Worm (Caenorhabditis elegans) whole organism, late embryonic: ENCODE results near the gene E02H1.5.

Source experiments
- C08G9.2 ChIP-seq: sonication (generic microtip); optimal IDR thresholded peaks from 2 replicates; lab custom pipeline; 2016; ENCODE audit warnings: mild to moderate bottlenecking, missing genetic modification characterization, moderate library complexity, missing compliant biosample characterization
- T23F11.4 ChIP-seq: fragments of 200-800 bp; sonication (Bioruptor generic); optimal IDR thresholded peaks from 2 replicates; lab custom pipeline; 2018; ENCODE audit warnings: mild to moderate bottlenecking, missing genetic modification characterization, missing compliant biosample characterization
- ceh-19 ChIP-seq: fragments of 200-800 bp; sonication (Bioruptor generic); optimal IDR thresholded peaks from 2 replicates; lab custom pipeline; 2018; ENCODE audit warnings: mild to moderate bottlenecking, missing genetic modification characterization, missing compliant biosample characterization
- ceh-22 ChIP-seq: sonication (generic microtip); optimal IDR thresholded peaks from 2 replicates; lab custom pipeline; 2017; ENCODE audit warnings: missing biosample characterization, missing genetic modification characterization
- ceh-24 ChIP-seq: sonication (generic microtip); optimal IDR thresholded peaks from 2 replicates; lab custom pipeline; 2016; ENCODE audit warnings: mild to moderate bottlenecking, missing genetic modification characterization, missing compliant biosample characterization
- ceh-34 ChIP-seq: sonication (generic microtip); optimal IDR thresholded peaks from 2 replicates; lab custom pipeline; 2016; ENCODE audit warnings: mild to moderate bottlenecking, missing genetic modification characterization, missing compliant biosample characterization
- ceh-9 ChIP-seq: sonication (generic microtip); optimal IDR thresholded peaks from 2 replicates; lab custom pipeline; 2016; ENCODE audit warnings: mild to moderate bottlenecking, missing genetic modification characterization, inconsistent platforms, missing compliant biosample characterization
- dmd-4 ChIP-seq: sonication (generic microtip); optimal IDR thresholded peaks from 2 replicates; lab custom pipeline; 2016; ENCODE audit warnings: borderline replicate concordance, missing genetic modification characterization, missing compliant biosample characterization
- dve-1 ChIP-seq: sonication (generic microtip); optimal IDR thresholded peaks from 2 replicates; lab custom pipeline; 2017; ENCODE audit warnings: antibody characterized with exemption, mild to moderate bottlenecking, missing genetic modification characterization, missing compliant biosample characterization
- elt-2 ChIP-seq: sonication (generic microtip); optimal IDR thresholded peaks from 2 replicates; lab custom pipeline; 2016; ENCODE audit warnings: missing genetic modification reagents, missing genetic modification characterization, missing compliant biosample characterization
- elt-4 ChIP-seq: sonication (generic microtip); optimal IDR thresholded peaks from 2 replicates; lab custom pipeline; 2016; ENCODE audit warnings: missing genetic modification characterization, missing compliant biosample characterization
- ets-4 ChIP-seq: sonication (generic microtip); optimal IDR thresholded peaks from 2 replicates; lab custom pipeline; 2016; ENCODE audit warnings: missing genetic modification characterization, missing compliant biosample characterization
- fkh-10 ChIP-seq: fragments of 150-350 bp; optimal IDR thresholded peaks from 2 replicates; lab custom pipeline; 2014; ENCODE audit warnings: missing biosample characterization, missing genetic modification reagents, missing genetic modification characterization
- fkh-6 ChIP-seq: sonication (generic microtip); optimal IDR thresholded peaks from 2 replicates; lab custom pipeline; 2016; ENCODE audit warnings: missing genetic modification characterization, missing compliant biosample characterization
- hlh-8 ChIP-seq: sonication (generic microtip); optimal IDR thresholded peaks from 2 replicates; lab custom pipeline; 2016; ENCODE audit warnings: missing genotype, missing genetic modification characterization, missing compliant biosample characterization
- lim-6 ChIP-seq: sonication (generic microtip); optimal IDR thresholded peaks from 2 replicates; lab custom pipeline; 2016; ENCODE audit warnings: missing genetic modification characterization, missing compliant biosample characterization
- lin-11 ChIP-seq: fragments of 200-800 bp; sonication (Bioruptor generic); optimal IDR thresholded peaks from 2 replicates; lab custom pipeline; 2018; ENCODE audit warnings: mild to moderate bottlenecking, missing genetic modification characterization, missing compliant biosample characterization
- madf-2 ChIP-seq: sonication (generic microtip); optimal IDR thresholded peaks from 2 replicates; lab custom pipeline; 2017; ENCODE audit warnings: missing genetic modification characterization, missing compliant biosample characterization
- mec-3 ChIP-seq: sonication (generic microtip); optimal IDR thresholded peaks from 2 replicates; lab custom pipeline; 2016; ENCODE audit warnings: borderline replicate concordance, missing genetic modification characterization, missing compliant biosample characterization
- nhr-11 ChIP-seq: fragments of 150-350 bp; optimal IDR thresholded peaks from 2 replicates; lab custom pipeline; 2014; ENCODE audit warnings: missing biosample characterization, missing genetic modification characterization
- nhr-232 ChIP-seq: sonication (generic microtip); optimal IDR thresholded peaks from 2 replicates; lab custom pipeline; 2016; ENCODE audit warnings: missing genetic modification characterization, missing compliant biosample characterization
- npax-4 ChIP-seq: sonication (generic microtip); optimal IDR thresholded peaks from 2 replicates; lab custom pipeline; 2016; ENCODE audit warnings: missing genetic modification characterization, missing compliant biosample characterization
- pag-3 ChIP-seq: sonication (generic microtip); optimal IDR thresholded peaks from 2 replicates; lab custom pipeline; 2016; ENCODE audit warnings: missing compliant biosample characterization, missing genetic modification characterization, borderline replicate concordance
- ref-2 ChIP-seq: sonication (generic microtip); optimal IDR thresholded peaks from 2 replicates; lab custom pipeline; 2016; ENCODE audit warnings: missing genetic modification characterization, missing compliant biosample characterization
- sox-4 ChIP-seq: sonication (generic microtip); optimal IDR thresholded peaks from 2 replicates; lab custom pipeline; 2017; ENCODE audit warnings: mild to moderate bottlenecking, missing genetic modification characterization, inconsistent platforms, missing compliant biosample characterization
- syd-9 ChIP-seq: sonication (generic microtip); optimal IDR thresholded peaks from 2 replicates; lab custom pipeline; 2016; ENCODE audit warnings: mild to moderate bottlenecking, missing genetic modification characterization, moderate library complexity, missing compliant biosample characterization
- tbx-2 ChIP-seq: sonication (generic microtip); optimal IDR thresholded peaks from 2 replicates; lab custom pipeline; 2016; ENCODE audit warnings: missing genetic modification characterization, missing compliant biosample characterization
- tbx-7 ChIP-seq: sonication (generic microtip); optimal IDR thresholded peaks from 2 replicates; lab custom pipeline; 2016; ENCODE audit warnings: missing genotype, missing genetic modification characterization, missing compliant biosample characterization
- ttx-3 ChIP-seq: sonication (generic microtip); optimal IDR thresholded peaks from 2 replicates; lab custom pipeline; 2016; ENCODE audit warnings: missing genetic modification reagents, missing genetic modification characterization, missing compliant biosample characterization
- unc-3 ChIP-seq, 2 experiments: fragments of 200-800 bp in 1 of 2; sonication (Bioruptor generic) in 1 of 2; sonication (generic microtip) in 1 of 2; conservative IDR thresholded peaks in 1 of 2; optimal IDR thresholded peaks in 1 of 2; 2 replicates each; pipeline versions ENCODE4 v1.3.6 to Lab custom; 2016 to 2022; ENCODE audit warnings: missing compliant biosample characterization in 2 of 2, missing genetic modification characterization in 2 of 2, missing genetic modification reagents in 1 of 2
- unc-42 ChIP-seq: sonication (generic microtip); optimal IDR thresholded peaks from 2 replicates; lab custom pipeline; 2016; ENCODE audit warnings: missing genotype, missing genetic modification characterization, missing compliant biosample characterization
- unc-86 ChIP-seq: sonication (generic microtip); optimal IDR thresholded peaks from 2 replicates; lab custom pipeline; 2016; ENCODE audit warnings: missing genetic modification characterization, missing compliant biosample characterization
- zip-5 ChIP-seq: sonication (generic microtip); optimal IDR thresholded peaks from 2 replicates; lab custom pipeline; 2016; ENCODE audit warnings: missing genetic modification characterization, missing compliant biosample characterization
- ztf-16 ChIP-seq: sonication (generic microtip); optimal IDR thresholded peaks from 2 replicates; lab custom pipeline; 2017; ENCODE audit warnings: missing genetic modification characterization, missing compliant biosample characterization

Gene E02H1.5

DNA sequence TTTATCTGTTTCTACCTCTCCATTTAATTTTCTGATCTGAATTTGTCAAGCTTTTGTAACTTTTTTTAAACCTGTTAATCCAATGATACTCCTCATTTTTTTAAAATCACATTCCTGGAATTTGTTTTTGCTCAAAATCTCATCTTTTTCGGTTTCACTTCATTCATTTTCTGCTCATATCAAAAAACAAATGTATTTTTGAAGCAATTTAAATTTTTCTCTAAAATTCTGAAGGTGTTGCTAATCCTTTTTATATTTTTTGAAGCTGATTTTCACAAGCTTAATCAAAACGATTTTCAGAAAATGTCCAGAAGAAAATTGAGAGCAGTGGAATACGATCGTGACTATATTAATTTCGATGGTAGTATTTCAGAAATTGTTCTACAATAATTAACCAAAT is at the start of gene E02H1.5:
Gene E02H1.5 (plus strand): TSS at position 301 of the 400 bp plus-strand sequence.
- TF ChIP-seq ceh-9 (tag; lab: Kevin White, UChicago) (no peak), lim-6 (tag; lab: Kevin White, UChicago) (no peak), hlh-8 (tag; lab: Kevin White, UChicago) (no peak), dmd-4 (tag; lab: Kevin White, UChicago) (no peak), ceh-24 (tag; lab: Kevin White, UChicago) (no peak), madf-2 (no peak), zip-5 (tag; lab: Kevin White, UChicago) (no peak)

DNA sequence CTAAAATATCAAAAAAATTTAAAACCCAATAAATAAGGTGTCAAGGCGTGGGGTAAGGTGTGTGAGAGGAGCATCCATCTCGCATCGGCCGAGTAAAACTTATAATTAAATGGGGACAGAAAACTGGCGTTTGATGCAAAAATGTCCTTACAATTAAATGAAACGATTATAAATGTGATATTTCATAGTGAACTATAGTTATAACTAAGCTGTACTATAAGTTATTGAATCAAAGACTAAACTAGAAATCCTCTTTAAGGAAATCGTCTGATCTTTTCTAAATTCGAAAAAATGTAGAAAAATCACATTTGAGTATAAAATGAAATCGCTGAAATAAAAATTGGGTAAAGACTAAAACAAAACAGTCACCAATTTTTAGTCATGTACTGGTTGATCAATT is 44.3 kb upstream of the E02H1.5 start, which contains the start of gene sra-6:
Gene sra-6 (minus strand): TSS at position 101 of the 400 bp plus-strand sequence.
- no peak for TF ChIP-seq dve-1 (tag; lab: Kevin White, UChicago)
- no peak for TF ChIP-seq C08G9.2 (tag; lab: Kevin White, UChicago)
- no peak for TF ChIP-seq lin-11 (tag; lab: Kevin White, UChicago)
- no peak for TF ChIP-seq fkh-10 (GFP tag; lab: Kevin White, UChicago)
- no peak for TF ChIP-seq ceh-34 (tag; lab: Kevin White, UChicago)
- TF ChIP-seq nhr-11 = no peak
- TF ChIP-seq mec-3 (tag; lab: Kevin White, UChicago) = no peak
- no peak for TF ChIP-seq fkh-6
- no peak for TF ChIP-seq ceh-24 (tag; lab: Kevin White, UChicago)
- TF ChIP-seq ref-2 = no peak
- no peak for TF ChIP-seq ztf-16 (tag; lab: Kevin White, UChicago)
- no peak for TF ChIP-seq ets-4 (tag; lab: Kevin White, UChicago)

DNA sequence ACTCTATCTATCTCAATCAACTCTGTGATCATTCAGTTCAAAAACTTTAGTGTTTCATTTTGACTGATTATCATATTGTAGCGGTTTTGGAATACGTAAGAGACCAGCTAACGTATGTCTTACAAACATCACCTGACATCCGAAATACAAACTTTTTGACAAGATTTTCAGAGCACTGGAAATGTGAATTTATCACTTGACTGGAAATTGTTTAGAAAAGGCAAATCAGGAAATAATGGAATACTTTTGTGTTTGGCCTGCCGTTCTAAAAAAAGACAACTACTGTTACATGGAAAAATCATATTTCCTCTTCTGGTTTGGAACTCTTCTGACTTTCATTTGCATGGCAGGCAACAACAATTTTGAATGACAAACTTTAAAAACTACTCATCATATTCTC is 43.5 kb upstream of the E02H1.5 start, which contains the start of gene F35H8.12:
Gene F35H8.12 (plus strand): TSS at position 301 of the 400 bp plus-strand sequence.
- TF ChIP-seq ceh-24 (tag; lab: Kevin White, UChicago) (no peak), nhr-11 (no peak), unc-86 (tag; lab: Kevin White, UChicago) (no peak), ceh-19 (GFP tag; lab: Kevin White, UChicago) (no peak), syd-9 (tag; lab: Kevin White, UChicago) (no peak), fkh-6 (no peak), ceh-22 (tag; lab: Kevin White, UChicago) (no peak), tbx-7 (tag; lab: Kevin White, UChicago) (no peak), unc-3 (GFP tag; conservative IDR thresholded peaks at IDR 0.05; lab: Robert Waterston, UW) (no peak), unc-3 (tag; optimal IDR thresholded peaks at IDR 0.05; lab: Kevin White, UChicago) (no peak), nhr-232 (tag; lab: Kevin White, UChicago) (no peak)

DNA sequence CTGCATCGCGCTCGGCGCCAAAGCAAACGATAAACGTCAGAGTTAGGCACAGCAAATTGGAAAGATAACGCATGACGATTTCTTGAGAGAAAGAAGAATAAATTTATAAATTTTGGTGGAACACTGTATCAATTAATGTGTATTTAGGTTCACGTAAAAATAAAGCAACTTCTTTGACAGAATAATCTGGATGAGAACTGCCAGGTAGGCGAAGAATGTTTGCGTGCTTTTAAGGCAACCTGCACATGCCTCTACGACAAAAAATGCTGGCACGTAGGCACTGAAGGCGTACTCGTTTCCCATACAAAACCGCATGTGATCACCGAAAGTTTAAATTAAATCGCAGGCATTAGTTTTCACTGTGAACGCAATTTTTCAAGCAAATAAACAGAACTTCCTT is 41.8 kb upstream of the E02H1.5 start, which contains the start of gene F35H8.1:
Gene F35H8.1 (minus strand): TSS at position 101 of the 400 bp plus-strand sequence.
- TF ChIP-seq sox-4 (tag; lab: Kevin White, UChicago) (no peak), ttx-3 (tag; lab: Kevin White, UChicago) (no peak), ztf-16 (tag; lab: Kevin White, UChicago) (no peak), tbx-2 (tag; lab: Kevin White, UChicago) (no peak), npax-4 (no peak), fkh-6 (no peak), unc-42 (tag; lab: Kevin White, UChicago) (no peak), mec-3 (tag; lab: Kevin White, UChicago) (no peak), elt-2 (tag; lab: Kevin White, UChicago) (no peak), elt-4 (tag; lab: Kevin White, UChicago) (no peak), pag-3 (no peak), T23F11.4 (GFP tag; lab: Kevin White, UChicago) (no peak)
